Worm (Caenorhabditis elegans) whole organism, early embryonic: ENCODE results near the gene spe-43.

ENCODE experiments used
- B0310.2 ChIP-seq: sonication (generic microtip); optimal IDR thresholded peaks from 2 replicates; lab custom pipeline; 2016; ENCODE audit warnings: mild to moderate bottlenecking, missing genetic modification characterization, missing compliant biosample characterization
- F13C5.2 ChIP-seq: sonication (generic microtip); optimal IDR thresholded peaks from 2 replicates; lab custom pipeline; 2017; ENCODE audit warnings: mild to moderate bottlenecking, missing genetic modification characterization, inconsistent platforms, missing compliant biosample characterization
- aly-1 ChIP-seq: sonication (generic microtip); optimal IDR thresholded peaks from 2 replicates; lab custom pipeline; 2016; ENCODE audit warnings: missing genetic modification characterization, missing compliant biosample characterization
- ama-1 ChIP-seq: fragments of 150-350 bp; optimal IDR thresholded peaks from 2 replicates; lab custom pipeline; 2014
- ceh-13 ChIP-seq: fragments of 200-800 bp; sonication (Bioruptor generic); optimal IDR thresholded peaks from 2 replicates; lab custom pipeline; 2018; ENCODE audit warnings: mild to moderate bottlenecking, missing genetic modification characterization, missing compliant biosample characterization
- ceh-36 ChIP-seq: sonication (generic microtip); optimal IDR thresholded peaks from 2 replicates; lab custom pipeline; 2016; ENCODE audit warnings: missing genetic modification characterization, inconsistent platforms, missing compliant biosample characterization
- ets-7 ChIP-seq: sonication (generic microtip); optimal IDR thresholded peaks from 2 replicates; lab custom pipeline; 2016; ENCODE audit warnings: missing genotype, missing genetic modification characterization, missing compliant biosample characterization
- flt-1 ChIP-seq: fragments of 200-800 bp; sonication (Bioruptor generic); IDR thresholded peaks from 2 replicates; pipeline ENCODE4 v1.3.6; 2022; ENCODE audit warnings: missing genetic modification characterization, missing compliant biosample characterization
- hmbx-1 ChIP-seq: sonication (generic microtip); optimal IDR thresholded peaks from 2 replicates; lab custom pipeline; 2016; ENCODE audit warnings: mild to moderate bottlenecking, missing genetic modification characterization, missing compliant biosample characterization
- hmg-4 ChIP-seq: fragments of 200-800 bp; sonication (Bioruptor generic); optimal IDR thresholded peaks from 2 replicates; lab custom pipeline; 2018; ENCODE audit warnings: mild to moderate bottlenecking, missing genetic modification characterization, missing compliant biosample characterization
- hnd-1 ChIP-seq: sonication (generic microtip); optimal IDR thresholded peaks from 2 replicates; lab custom pipeline; 2016; ENCODE audit warnings: missing genetic modification characterization, missing compliant biosample characterization
- pes-1 ChIP-seq: fragments of 200-800 bp; sonication (Bioruptor generic); IDR thresholded peaks from 2 replicates; pipeline ENCODE4 v1.3.6; 2022; ENCODE audit warnings: missing genetic modification reagents, missing genetic modification characterization, missing compliant biosample characterization
- scrt-1 ChIP-seq: fragments of 200-800 bp; sonication (Bioruptor generic); IDR thresholded peaks from 2 replicates; pipeline ENCODE4 v1.3.6; 2022; ENCODE audit warnings: missing genetic modification characterization, missing compliant biosample characterization
- sea-1 ChIP-seq: fragments of 200-800 bp; sonication (Bioruptor generic); conservative IDR thresholded peaks from 2 replicates; pipeline ENCODE4 v1.3.6; 2022; ENCODE audit warnings: missing genetic modification characterization, missing compliant biosample characterization
- tbx-11 ChIP-seq: fragments of 200-800 bp; sonication (Bioruptor generic); IDR thresholded peaks from 2 replicates; pipeline ENCODE4 v1.3.6; 2022; ENCODE audit warnings: missing genetic modification characterization, missing compliant biosample characterization
- tbx-37 ChIP-seq: fragments of 200-800 bp; sonication (Bioruptor generic); conservative IDR thresholded peaks from 2 replicates; pipeline ENCODE4 v1.3.6; 2022; ENCODE audit warnings: missing genetic modification reagents, missing genetic modification characterization, missing compliant biosample characterization
- tra-4 ChIP-seq: sonication (generic microtip); optimal IDR thresholded peaks from 2 replicates; lab custom pipeline; 2017; ENCODE audit warnings: missing genetic modification characterization, missing compliant biosample characterization

The spe-43 gene

ce11 chrIV:13142254-13142653 lies at the start of gene spe-43:
Gene spe-43 (minus strand): TSS chrIV:13142354.
- TF ChIP-seq tbx-37, result no peak
- TF ChIP-seq aly-1, result no peak
- TF ChIP-seq hmbx-1 (tag; lab: Kevin White, UChicago), result no peak
- TF ChIP-seq ama-1 (lab: Kevin White, UChicago), result no peak
- TF ChIP-seq sea-1, result no peak
- TF ChIP-seq B0310.2 (tag; lab: Kevin White, UChicago), result no peak
- no peak for TF ChIP-seq flt-1 (GFP tag; lab: Robert Waterston, UW)

- TF ChIP-seq ceh-36 (tag; lab: Kevin White, UChicago) (no peak), tbx-11 (no peak), sea-1 (no peak), pes-1 (GFP tag; lab: Robert Waterston, UW) (no peak), hmbx-1 (tag; lab: Kevin White, UChicago) (no peak), ceh-13 (no peak), F13C5.2 (tag; lab: Kevin White, UChicago) (no peak), tra-4 (tag; lab: Kevin White, UChicago) (no peak), hnd-1 (tag; lab: Kevin White, UChicago) (no peak), ama-1 (lab: Kevin White, UChicago) (no peak), aly-1 (no peak), B0310.2 (tag; lab: Kevin White, UChicago) (no peak), hmg-4 (GFP tag; lab: Kevin White, UChicago) (no peak), tbx-37 (no peak), flt-1 (GFP tag; lab: Robert Waterston, UW) (no peak)
These were observed 47.9 kb upstream of the spe-43 start for ce11 chrIV:13190075-13190474.

DNA sequence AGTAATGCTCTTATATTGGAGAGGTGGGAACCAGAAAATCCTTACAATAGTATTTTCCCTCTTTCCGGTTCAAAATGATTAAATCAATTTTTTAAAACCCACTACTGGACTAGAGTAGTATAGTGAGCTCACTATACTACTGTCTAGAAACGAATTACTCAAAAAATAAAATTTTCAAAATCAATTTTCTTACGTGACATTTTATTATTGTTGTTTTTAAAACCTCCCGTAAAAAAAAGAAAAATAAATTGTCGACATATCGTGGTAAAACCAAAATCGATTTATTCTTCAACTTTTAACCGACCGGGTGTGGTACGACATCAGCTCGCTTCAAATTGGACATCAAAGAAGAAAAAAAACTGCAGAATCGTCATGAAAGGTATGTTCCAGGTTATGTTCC lies 47.3 kb upstream of the spe-43 start, which contains the start of gene F58D2.2:
TSS of gene F58D2.2 (plus strand) at position 301 of the 400 bp plus-strand sequence.
- TF ChIP-seq ets-7 (tag; lab: Kevin White, UChicago) (no peak), scrt-1 (no peak)

ce11 chrIV:13188959-13189358 lies 46.8 kb upstream of the spe-43 start, which contains the start of gene F58D2.4:
Gene F58D2.4 (minus strand): TSS chrIV:13189059.
- no peak for TF ChIP-seq tbx-37
- no peak for TF ChIP-seq ama-1 (lab: Kevin White, UChicago)
- TF ChIP-seq hmg-4 (GFP tag; lab: Kevin White, UChicago), result no peak
- TF ChIP-seq ets-7 (tag; lab: Kevin White, UChicago), result no peak
- no peak for TF ChIP-seq tra-4 (tag; lab: Kevin White, UChicago)
- TF ChIP-seq F13C5.2 (tag; lab: Kevin White, UChicago), result no peak
- no peak for TF ChIP-seq hmbx-1 (tag; lab: Kevin White, UChicago)

ce11 chrIV:13180723-13181122 lies 38.6 kb upstream of the spe-43 start, which contains the start of gene F58D2.3:
Gene F58D2.3 (minus strand): TSS chrIV:13180823.
- TF ChIP-seq tra-4 (tag; lab: Kevin White, UChicago) (no peak), tbx-37 (no peak), flt-1 (GFP tag; lab: Robert Waterston, UW) (no peak), aly-1 (no peak), tbx-11 (no peak), hmbx-1 (tag; lab: Kevin White, UChicago) (no peak), F13C5.2 (tag; lab: Kevin White, UChicago) (no peak), pes-1 (GFP tag; lab: Robert Waterston, UW) (no peak), B0310.2 (tag; lab: Kevin White, UChicago) (no peak), ceh-36 (tag; lab: Kevin White, UChicago) (no peak), scrt-1 (no peak), hmg-4 (GFP tag; lab: Kevin White, UChicago) (no peak), ama-1 (lab: Kevin White, UChicago) (no peak), sea-1 (no peak)

ce11 chrIV:13179295-13179694 lies 37.1 kb upstream of the spe-43 start, which contains the start of gene lev-1:
Gene lev-1 (minus strand): TSS chrIV:13179395.
- TF ChIP-seq ama-1 (lab: Kevin White, UChicago), result no peak
- TF ChIP-seq F13C5.2 (tag; lab: Kevin White, UChicago), result peak; percentile 8

DNA sequence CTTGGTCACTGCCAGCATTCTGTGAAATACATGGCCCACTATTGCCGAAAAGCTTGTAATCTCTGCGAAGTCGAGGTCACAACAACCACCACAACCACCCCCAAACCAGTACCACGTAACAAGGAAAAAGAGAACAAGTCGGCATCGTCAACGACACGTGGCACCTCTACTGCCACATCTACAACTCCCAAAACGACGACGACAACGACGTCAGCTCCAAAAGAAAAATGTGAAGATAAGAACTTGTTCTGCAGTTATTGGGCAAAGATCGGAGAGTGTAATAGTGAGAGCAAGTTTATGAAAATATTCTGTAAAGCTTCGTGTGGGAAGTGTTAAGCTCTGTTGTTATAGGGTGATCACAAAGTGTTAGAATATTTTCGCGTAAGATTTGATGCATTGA lies 31.2 kb upstream of the spe-43 start:
- TF ChIP-seq scrt-1 (no peak), ceh-36 (tag; lab: Kevin White, UChicago) (no peak), pes-1 (GFP tag; lab: Robert Waterston, UW) (no peak), F13C5.2 (tag; lab: Kevin White, UChicago) (no peak), hmg-4 (GFP tag; lab: Kevin White, UChicago) (no peak), hmbx-1 (tag; lab: Kevin White, UChicago) (no peak), tra-4 (tag; lab: Kevin White, UChicago) (no peak), ama-1 (lab: Kevin White, UChicago) (no peak)

DNA sequence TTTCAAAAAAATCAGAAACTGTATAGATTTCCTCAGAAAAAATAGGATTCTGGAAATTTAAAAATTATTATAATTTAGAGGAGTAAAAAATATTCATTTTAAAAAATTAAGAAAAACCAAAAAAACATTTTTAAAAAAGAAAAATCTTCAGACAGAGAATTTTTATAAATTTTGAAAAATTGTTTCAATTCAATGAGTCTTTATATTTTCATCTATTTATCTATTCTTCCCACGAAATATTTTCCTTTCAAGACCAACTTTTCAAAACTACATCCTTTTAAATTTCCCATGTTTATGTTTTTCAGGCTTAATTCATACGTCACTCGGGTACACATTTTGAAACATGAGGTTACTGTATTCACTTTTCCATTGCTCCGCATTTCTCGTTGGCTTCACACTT lies 28.1 kb upstream of the spe-43 start, which contains the start of gene nas-14:
TSS of gene nas-14 (plus strand) at position 301 of the 400 bp plus-strand sequence.
- TF ChIP-seq hnd-1 (tag; lab: Kevin White, UChicago) (no peak), tbx-37 (no peak), ama-1 (lab: Kevin White, UChicago) (no peak)

- no peak for TF ChIP-seq hmg-4 (GFP tag; lab: Kevin White, UChicago)
- no peak for TF ChIP-seq hnd-1 (tag; lab: Kevin White, UChicago)
- no peak for TF ChIP-seq pes-1 (GFP tag; lab: Robert Waterston, UW)
- TF ChIP-seq sea-1, result no peak
- TF ChIP-seq scrt-1, result no peak
- no peak for TF ChIP-seq tra-4 (tag; lab: Kevin White, UChicago)
- TF ChIP-seq tbx-37, result no peak
- TF ChIP-seq B0310.2 (tag; lab: Kevin White, UChicago), result no peak
- no peak for TF ChIP-seq hmbx-1 (tag; lab: Kevin White, UChicago)
- no peak for TF ChIP-seq F13C5.2 (tag; lab: Kevin White, UChicago)
- TF ChIP-seq ama-1 (lab: Kevin White, UChicago), result no peak
- TF ChIP-seq ceh-13, result no peak
- no peak for TF ChIP-seq tbx-11
- TF ChIP-seq ets-7 (tag; lab: Kevin White, UChicago), result no peak
- TF ChIP-seq ceh-36 (tag; lab: Kevin White, UChicago), result no peak
- TF ChIP-seq flt-1 (GFP tag; lab: Robert Waterston, UW), result no peak
- no peak for TF ChIP-seq aly-1
These were observed 25.4 kb upstream of the spe-43 start for ce11 chrIV:13167534-13167933.
